Fruit fly (Drosophila melanogaster) whole organism, wandering third instar larva: ENCODE measurements around the gene CG13243.

Source experiments
- Abd-B ChIP-seq: fragments of >200 bp; optimal IDR thresholded peaks from 2 replicates; lab custom pipeline; 2017; ENCODE audit warnings: missing biosample characterization, missing genetic modification characterization
- CG32264 ChIP-seq: fragments of 200-800 bp; sonication (Bioruptor generic); optimal IDR thresholded peaks from 2 replicates; lab custom pipeline; 2016; ENCODE audit warnings: missing biosample characterization, missing genetic modification characterization
- Hr83 ChIP-seq: fragments of 200-300 bp; sonication (Bioruptor generic); optimal IDR thresholded peaks from 2 replicates; lab custom pipeline; 2016; ENCODE audit warnings: missing biosample characterization, mild to moderate bottlenecking, missing genetic modification characterization, moderate library complexity; ENCODE audit not compliant: poor library complexity, severe bottlenecking
- Jra ChIP-seq: sonication (Bioruptor generic); optimal IDR thresholded peaks from 2 replicates; lab custom pipeline; 2016; ENCODE audit warnings: missing biosample characterization, missing genetic modification characterization
- Mio ChIP-seq: sonication (Bioruptor generic); optimal IDR thresholded peaks from 2 replicates; lab custom pipeline; 2016; ENCODE audit warnings: missing biosample characterization, missing genetic modification characterization
- br ChIP-seq: fragments of 200-800 bp; sonication (Bioruptor generic); optimal IDR thresholded peaks from 2 replicates; lab custom pipeline; 2016; ENCODE audit warnings: missing biosample characterization, missing genetic modification characterization
- dmrt93B ChIP-seq: fragments of 200-800 bp; sonication (Bioruptor generic); optimal IDR thresholded peaks from 2 replicates; lab custom pipeline; 2018; ENCODE audit warnings: missing biosample characterization, mild to moderate bottlenecking, missing genetic modification characterization
- foxo ChIP-seq, 2 experiments: fragments of 200-800 bp; sonication (Bioruptor generic); optimal IDR thresholded peaks; 2 replicates in 1 of 2; 3 replicates in 1 of 2; lab custom pipeline; 2016 to 2017; ENCODE audit warnings: missing biosample characterization in 2 of 2, missing genetic modification characterization in 2 of 2
- fru ChIP-seq: fragments of 200-800 bp; sonication (Bioruptor generic); optimal IDR thresholded peaks from 3 replicates; lab custom pipeline; 2016; ENCODE audit warnings: missing biosample characterization, mild to moderate bottlenecking, missing genetic modification characterization
- h ChIP-seq: fragments of 200-800 bp; sonication (Bioruptor generic); optimal IDR thresholded peaks from 3 replicates; lab custom pipeline; 2016; ENCODE audit warnings: missing biosample characterization, mild to moderate bottlenecking, missing genetic modification characterization
- pan ChIP-seq: fragments of >200 bp; optimal IDR thresholded peaks from 2 replicates; lab custom pipeline; 2017
- sv ChIP-seq: fragments of 200-800 bp; sonication (Bioruptor generic); optimal IDR thresholded peaks from 3 replicates; lab custom pipeline; 2016; ENCODE audit warnings: missing biosample characterization, missing genetic modification characterization
- tai ChIP-seq: sonication (Bioruptor generic); optimal IDR thresholded peaks from 2 replicates; lab custom pipeline; 2016; ENCODE audit warnings: missing biosample characterization, missing genetic modification characterization

- TF ChIP-seq pan (lab: Kevin White, UChicago) = no peak
- no peak for TF ChIP-seq sv (GFP tag; lab: Kevin White, UChicago)
- no peak for TF ChIP-seq Hr83 (GFP tag; lab: Kevin White, UChicago)
- TF ChIP-seq dmrt93B = no peak
- no peak for TF ChIP-seq fru
- no peak for TF ChIP-seq Abd-B (GFP tag; lab: Kevin White, UChicago)
- no peak for TF ChIP-seq h (GFP tag; lab: Kevin White, UChicago)
- TF ChIP-seq Mio (GFP tag; lab: Kevin White, UChicago) = no peak
- TF ChIP-seq tai (GFP tag; lab: Kevin White, UChicago) = no peak
- TF ChIP-seq CG32264 = no peak
- no peak for TF ChIP-seq foxo (GFP tag; optimal IDR thresholded peaks at IDR 0.05; lab: Kevin White, UChicago)
- no peak for TF ChIP-seq Jra (GFP tag; lab: Kevin White, UChicago)
- TF ChIP-seq br (GFP tag; lab: Kevin White, UChicago) = no peak
These were observed 48.0 kb downstream of the CG13243 start, which contains the start of gene CG31823 for dm6 chr2L:15900424-15900823.
